Fruit fly (Drosophila melanogaster) whole organism, embryonic: Measurements from ENCODE around the gene chic.

Experiments used
- Antp ChIP-seq: fragments of 200-800 bp; sonication (Bioruptor generic); optimal IDR thresholded peaks from 3 replicates; lab custom pipeline; 2016; ENCODE audit warnings: missing biosample characterization, missing genetic modification characterization
- CG10209 ChIP-seq: fragments of 200-800 bp; sonication (Bioruptor generic); optimal IDR thresholded peaks from 3 replicates; lab custom pipeline; 2017; ENCODE audit warnings: missing biosample characterization, mild to moderate bottlenecking, missing genetic modification characterization, missing genetic modification reagents
- CG10543 ChIP-seq: fragments of 200-800 bp; sonication (Bioruptor generic); optimal IDR thresholded peaks from 3 replicates; lab custom pipeline; 2017; ENCODE audit warnings: missing biosample characterization, mild to moderate bottlenecking, missing genetic modification characterization, moderate library complexity
- CG10979 ChIP-seq: fragments of 200-800 bp; sonication (Bioruptor generic); optimal IDR thresholded peaks from 2 replicates; lab custom pipeline; 2018; ENCODE audit warnings: missing biosample characterization, mild to moderate bottlenecking, missing genetic modification characterization, moderate library complexity
- CG12219 ChIP-seq: fragments of 200-800 bp; sonication (Bioruptor generic); optimal IDR thresholded peaks from 3 replicates; lab custom pipeline; 2018; ENCODE audit warnings: missing biosample characterization, mild to moderate bottlenecking, missing genetic modification characterization
- CG14860 ChIP-seq: fragments of 200-800 bp; sonication (Bioruptor generic); IDR thresholded peaks from 3 replicates; pipeline ENCODE4 v1.3.6; 2022; ENCODE audit warnings: missing biosample characterization, missing genetic modification characterization; ENCODE audit not compliant: partially characterized antibody
- CG1647 ChIP-seq: fragments of 200-800 bp; sonication (Bioruptor generic); optimal IDR thresholded peaks from 3 replicates; lab custom pipeline; 2016; ENCODE audit warnings: missing biosample characterization, missing genetic modification characterization
- CG17385 ChIP-seq: fragments of 200-800 bp; sonication (Bioruptor generic); optimal IDR thresholded peaks from 3 replicates; lab custom pipeline; 2018; ENCODE audit warnings: missing biosample characterization, mild to moderate bottlenecking, missing genetic modification characterization
- CG18011 ChIP-seq: fragments of 200-800 bp; sonication (Bioruptor generic); optimal IDR thresholded peaks from 2 replicates; lab custom pipeline; 2017; ENCODE audit warnings: missing biosample characterization, missing genetic modification characterization, mild to moderate bottlenecking, moderate library complexity, missing genotype
- CG18619 ChIP-seq: fragments of 200-800 bp; sonication (Bioruptor generic); optimal IDR thresholded peaks from 3 replicates; lab custom pipeline; 2017; ENCODE audit warnings: missing biosample characterization, mild to moderate bottlenecking, missing genetic modification characterization
- CG31224 ChIP-seq: fragments of 200-800 bp; sonication (Bioruptor generic); IDR thresholded peaks from 2 replicates; pipeline ENCODE4 v1.3.6; 2022; ENCODE audit warnings: missing biosample characterization, missing genetic modification characterization
- CG31441 ChIP-seq: fragments of 200-800 bp; sonication (Bioruptor generic); IDR thresholded peaks from 2 replicates; pipeline ENCODE4 v1.3.6; 2022; ENCODE audit warnings: missing biosample characterization, missing genetic modification characterization
- CG3995 ChIP-seq: fragments of 200-800 bp; sonication (Bioruptor generic); optimal IDR thresholded peaks from 3 replicates; lab custom pipeline; 2016; ENCODE audit warnings: missing biosample characterization, missing genetic modification characterization
- CG43689 ChIP-seq: fragments of 200-800 bp; sonication (Bioruptor generic); IDR thresholded peaks from 2 replicates; pipeline ENCODE4 v1.3.6; 2022; ENCODE audit warnings: missing biosample characterization, missing genetic modification characterization
- CG4424 ChIP-seq: fragments of 200-800 bp; sonication (Bioruptor generic); optimal IDR thresholded peaks from 3 replicates; lab custom pipeline; 2016; ENCODE audit warnings: missing biosample characterization, missing genetic modification characterization
- CG4707 ChIP-seq: fragments of 200-800 bp; sonication (Bioruptor generic); optimal IDR thresholded peaks from 2 replicates; lab custom pipeline; 2018; ENCODE audit warnings: missing biosample characterization, mild to moderate bottlenecking, missing genetic modification characterization, moderate library complexity
- CG7745 ChIP-seq: fragments of 200-800 bp; sonication (Bioruptor generic); optimal IDR thresholded peaks from 2 replicates; lab custom pipeline; 2018; ENCODE audit warnings: missing biosample characterization, mild to moderate bottlenecking, missing genetic modification characterization, moderate library complexity
- CG8924 ChIP-seq: fragments of 200-800 bp; optimal IDR thresholded peaks from 3 replicates; lab custom pipeline; 2019; ENCODE audit warnings: missing biosample characterization, mild to moderate bottlenecking, missing genetic modification characterization, moderate library complexity
- CoRest ChIP-seq: fragments of 200-800 bp; sonication (Bioruptor generic); optimal IDR thresholded peaks from 3 replicates; lab custom pipeline; 2018; ENCODE audit warnings: missing biosample characterization, mild to moderate bottlenecking, missing genetic modification characterization, moderate library complexity
- Doc2 ChIP-seq: fragments of 200-800 bp; sonication (Bioruptor generic); IDR thresholded peaks from 2 replicates; pipeline ENCODE4 v1.3.6; 2022; ENCODE audit warnings: missing biosample characterization, missing genetic modification characterization
- Dp ChIP-seq: fragments of 200-800 bp; sonication (Bioruptor generic); optimal IDR thresholded peaks from 2 replicates; lab custom pipeline; 2018; ENCODE audit warnings: missing biosample characterization, mild to moderate bottlenecking, missing genetic modification characterization, moderate library complexity
- E2f2 ChIP-seq: fragments of 200-800 bp; sonication (Bioruptor generic); IDR thresholded peaks from 2 replicates; pipeline ENCODE4 v1.3.6; 2022; ENCODE audit warnings: missing biosample characterization, missing genetic modification characterization
- Ets65A ChIP-seq: fragments of 200-800 bp; sonication (Bioruptor generic); peaks from one replicate; lab custom pipeline; 2016; ENCODE audit warnings: missing biosample characterization, missing genetic modification characterization
- Fer2 ChIP-seq: fragments of 200-800 bp; sonication (Bioruptor generic); optimal IDR thresholded peaks from 2 replicates; lab custom pipeline; 2018; ENCODE audit warnings: missing biosample characterization, mild to moderate bottlenecking, missing genetic modification characterization, moderate library complexity
- Hr39 ChIP-seq: fragments of >200 bp; optimal IDR thresholded peaks from 2 replicates; lab custom pipeline; 2017
- Hr78 ChIP-seq, 2 experiments: fragments of 200-800 bp in 1 of 2; fragments of >200 bp in 1 of 2; sonication (Bioruptor generic) in 1 of 2; optimal IDR thresholded peaks; 2 replicates each; lab custom pipeline; 2017 to 2019; ENCODE audit warnings: missing biosample characterization in 2 of 2, missing genetic modification characterization in 2 of 2, mild to moderate bottlenecking in 1 of 2, moderate library complexity in 1 of 2
- Lhr ChIP-seq: fragments of 200-800 bp; sonication (Bioruptor generic); optimal IDR thresholded peaks from 3 replicates; lab custom pipeline; 2017; ENCODE audit warnings: mild to moderate bottlenecking, missing biosample characterization, missing genetic modification reagents, missing genetic modification characterization
- MTF-1 ChIP-seq: fragments of 200-800 bp; sonication (Bioruptor generic); optimal IDR thresholded peaks from 2 replicates; lab custom pipeline; 2018; ENCODE audit warnings: missing biosample characterization, mild to moderate bottlenecking, missing genetic modification characterization, borderline replicate concordance
- NC2β ChIP-seq: fragments of 200-800 bp; sonication (Bioruptor generic); optimal IDR thresholded peaks from 2 replicates; lab custom pipeline; 2016; ENCODE audit warnings: missing biosample characterization, missing genetic modification characterization
- NFAT ChIP-seq: fragments of 200-800 bp; sonication (Bioruptor generic); IDR thresholded peaks from 2 replicates; pipeline ENCODE4 v1.3.6; 2022; ENCODE audit warnings: missing biosample characterization, missing genetic modification characterization
- Ravus ChIP-seq: fragments of 200-800 bp; sonication (Bioruptor generic); IDR thresholded peaks from 2 replicates; pipeline ENCODE4 v1.3.6; 2022; ENCODE audit warnings: missing biosample characterization, missing genetic modification characterization
- Six4 ChIP-seq: fragments of 200-800 bp; sonication (Bioruptor generic); optimal IDR thresholded peaks from 2 replicates; lab custom pipeline; 2016; ENCODE audit warnings: missing biosample characterization, missing genetic modification characterization
- Tbp ChIP-seq: fragments of >200 bp; optimal IDR thresholded peaks from 2 replicates; lab custom pipeline; 2018; ENCODE audit warnings: missing biosample characterization, missing genetic modification characterization
- ash1 ChIP-seq: fragments of 200-800 bp; sonication (Bioruptor generic); optimal IDR thresholded peaks from 2 replicates; lab custom pipeline; 2018; ENCODE audit warnings: missing biosample characterization, mild to moderate bottlenecking, missing genetic modification characterization
- az2 ChIP-seq: fragments of 200-800 bp; sonication (Bioruptor generic); optimal IDR thresholded peaks from 3 replicates; lab custom pipeline; 2016; ENCODE audit warnings: missing biosample characterization, missing genetic modification characterization
- bbx ChIP-seq: fragments of 200-800 bp; sonication (Bioruptor generic); IDR thresholded peaks from 2 replicates; pipeline ENCODE4 v1.3.6; 2022; ENCODE audit warnings: missing biosample characterization, missing genetic modification characterization; ENCODE audit not compliant: partially characterized antibody
- chinmo ChIP-seq: fragments of 200-800 bp; sonication (Bioruptor generic); IDR thresholded peaks from 4 replicates; pipeline ENCODE4 v1.3.6; 2022; ENCODE audit warnings: missing biosample characterization, missing genetic modification characterization; ENCODE audit not compliant: partially characterized antibody
- chm ChIP-seq: fragments of 200-800 bp; sonication (Bioruptor generic); IDR thresholded peaks from 2 replicates; pipeline ENCODE4 v1.3.6; 2022; ENCODE audit warnings: missing biosample characterization, missing genetic modification characterization
- dpn ChIP-seq, 2 experiments: fragments of 200-800 bp; sonication (Bioruptor generic); optimal IDR thresholded peaks; 3 replicates each; lab custom pipeline; 2016; ENCODE audit warnings: missing biosample characterization in 2 of 2, missing genetic modification characterization in 2 of 2
- kah ChIP-seq: fragments of 200-800 bp; sonication (Bioruptor generic); optimal IDR thresholded peaks from 2 replicates; lab custom pipeline; 2018; ENCODE audit warnings: missing biosample characterization, mild to moderate bottlenecking, missing genetic modification characterization
- lmd ChIP-seq: fragments of 200-800 bp; sonication (Bioruptor generic); IDR thresholded peaks from 2 replicates; pipeline ENCODE4 v1.3.6; 2022; ENCODE audit warnings: missing biosample characterization, missing genetic modification characterization
- maf-S ChIP-seq: fragments of 200-800 bp; sonication (Bioruptor generic); optimal IDR thresholded peaks from 2 replicates; lab custom pipeline; 2016; ENCODE audit warnings: missing biosample characterization, missing genetic modification characterization
- peb ChIP-seq: fragments of 200-800 bp; sonication (Bioruptor generic); IDR thresholded peaks from 2 replicates; pipeline ENCODE4 v1.3.6; 2022; ENCODE audit warnings: missing biosample characterization, missing genetic modification characterization
- pum ChIP-seq: fragments of 200-800 bp; sonication (Bioruptor generic); optimal IDR thresholded peaks from 2 replicates; lab custom pipeline; 2016; ENCODE audit warnings: missing biosample characterization, missing genetic modification characterization
- sim ChIP-seq: fragments of 200-800 bp; sonication (Bioruptor generic); IDR thresholded peaks from 2 replicates; pipeline ENCODE4 v1.3.6; 2022; ENCODE audit warnings: missing biosample characterization, missing genetic modification characterization
- sima ChIP-seq: fragments of 200-800 bp; sonication (Bioruptor generic); optimal IDR thresholded peaks from 2 replicates; lab custom pipeline; 2016; ENCODE audit warnings: missing biosample characterization, missing genetic modification characterization
- stc ChIP-seq: fragments of 200-800 bp; sonication (Bioruptor generic); IDR thresholded peaks from 2 replicates; pipeline ENCODE4 v1.3.6; 2022; ENCODE audit warnings: missing biosample characterization, missing genetic modification characterization
- trem ChIP-seq: fragments of 200-800 bp; optimal IDR thresholded peaks from 3 replicates; lab custom pipeline; 2019; ENCODE audit warnings: missing biosample characterization, mild to moderate bottlenecking, missing genetic modification characterization, moderate library complexity
- vnd ChIP-seq: fragments of 200-800 bp; sonication (Bioruptor generic); IDR thresholded peaks from 3 replicates; pipeline ENCODE4 v1.3.6; 2022; ENCODE audit warnings: missing biosample characterization, missing genetic modification characterization; ENCODE audit not compliant: partially characterized antibody
- vvl ChIP-seq: fragments of 200-800 bp; sonication (Bioruptor generic); IDR thresholded peaks from 2 replicates; pipeline ENCODE4 v1.3.6; 2022; ENCODE audit warnings: missing biosample characterization, missing genetic modification characterization

Gene chic

dm6 chr2L:5981433-5982333 is 865 bp upstream of the chic start, which contains the start of gene eIF4A (continued):
- TF ChIP-seq CG31224 (GFP tag; lab: Robert Waterston, UW), result no peak
- TF ChIP-seq Ravus, result no peak
- TF ChIP-seq CG7745 (tag; lab: Kevin White, UChicago), result no peak
- peak; percentile 9 for TF ChIP-seq Fer2 (tag; lab: Kevin White, UChicago)
- no peak for TF ChIP-seq CG18011 (GFP tag; lab: Kevin White, UChicago)
- peak; percentile 49 for TF ChIP-seq NC2β
- TF ChIP-seq az2 (GFP tag; lab: Kevin White, UChicago), result no peak
- no peak for TF ChIP-seq sim (GFP tag; lab: Robert Waterston, UW)
- no peak for TF ChIP-seq vnd (GFP tag; lab: Robert Waterston, UW)
- TF ChIP-seq Antp (GFP tag; lab: Kevin White, UChicago), result no peak
- TF ChIP-seq CG4424 (GFP tag; lab: Kevin White, UChicago), result no peak
- no peak for TF ChIP-seq stc (GFP tag; lab: Robert Waterston, UW)
- peak; percentile 16 for TF ChIP-seq CG17385 (GFP tag; lab: Kevin White, UChicago)
- TF ChIP-seq Doc2 (GFP tag; lab: Robert Waterston, UW), result no peak
- TF ChIP-seq dpn (GFP tag; optimal IDR thresholded peaks at IDR 0.05; lab: Kevin White, UChicago), result no peak
- no peak for TF ChIP-seq chm (GFP tag; lab: Robert Waterston, UW)
- no peak for TF ChIP-seq Six4 (GFP tag; lab: Kevin White, UChicago)
- TF ChIP-seq CG10209, result no peak
- TF ChIP-seq CG8924 (tag; lab: Kevin White, UChicago), result peak; percentile 27
- TF ChIP-seq CG4707 (GFP tag; lab: Kevin White, UChicago), result no peak
- no peak for TF ChIP-seq E2f2 (GFP tag; lab: Robert Waterston, UW)
- no peak for TF ChIP-seq chinmo
- no peak for TF ChIP-seq Tbp (GFP tag; lab: Kevin White, UChicago)
- peak; percentile 47 for TF ChIP-seq CG18619
- TF ChIP-seq CoRest (tag; lab: Kevin White, UChicago), result peak; percentile 53
- peak; percentile 37 for TF ChIP-seq MTF-1
- peak; percentile 96 for TF ChIP-seq kah
- peak; percentile 17 for TF ChIP-seq CG12219 (GFP tag; lab: Kevin White, UChicago)
- no peak for TF ChIP-seq Hr39 (lab: Kevin White, UChicago)
- TF ChIP-seq CG31441 (GFP tag; lab: Robert Waterston, UW), result no peak
- TF ChIP-seq Dp (GFP tag; lab: Kevin White, UChicago), result peak; percentile 50
- TF ChIP-seq pum, result no peak
- TF ChIP-seq Hr78 (GFP tag; optimal IDR thresholded peaks at IDR 0.05; lab: Kevin White, UChicago), result no peak
- no peak for TF ChIP-seq vvl
- TF ChIP-seq maf-S, result no peak
- TF ChIP-seq CG14860 (GFP tag; lab: Robert Waterston, UW), result no peak
- TF ChIP-seq lmd, result no peak
- TF ChIP-seq ash1, result no peak
- TF ChIP-seq Ets65A, result peak; percentile 90
- peak; percentile 76 for TF ChIP-seq Lhr (GFP tag; lab: Kevin White, UChicago)
- no peak for TF ChIP-seq peb (GFP tag; lab: Robert Waterston, UW)
- TF ChIP-seq CG10543 (GFP tag; lab: Kevin White, UChicago), result no peak
- no peak for TF ChIP-seq CG43689
- TF ChIP-seq NFAT (GFP tag; lab: Robert Waterston, UW), result no peak
- TF ChIP-seq CG1647, result no peak
- TF ChIP-seq trem (tag; lab: Kevin White, UChicago), result peak; percentile 57
- no peak for TF ChIP-seq CG3995 (GFP tag; lab: Kevin White, UChicago)
- TF ChIP-seq sima (GFP tag; lab: Kevin White, UChicago), result no peak
- TF ChIP-seq CG10979 (tag; lab: Kevin White, UChicago), result peak; percentile 1
- TF ChIP-seq bbx (GFP tag; lab: Robert Waterston, UW), result no peak
